Fruit fly (Drosophila melanogaster): ENCODE data around the gene CG31373.

dm6 chr3R:10714498-10714897 lies 5.3 kb upstream of the CG31373 start, which contains the start of gene CG4073:
- no peak for TF ChIP-seq CG15710 (tag; optimal IDR thresholded peaks at IDR 0.05)
- TF ChIP-seq Pif1B (GFP tag; optimal IDR thresholded peaks at IDR 0.05): no peak
- TF ChIP-seq CG9948 (tag; optimal IDR thresholded peaks at IDR 0.05): no peak
- TF ChIP-seq EcR (GFP tag; optimal IDR thresholded peaks at IDR 0.05): no peak
- no peak for TF ChIP-seq CG10348 (GFP tag; IDR thresholded peaks at IDR 0.05)
- no peak for TF ChIP-seq CG13204 (GFP tag; optimal IDR thresholded peaks at IDR 0.05)
- no peak for TF ChIP-seq CG34367 (tag; optimal IDR thresholded peaks at IDR 0.05)
- no peak for TF ChIP-seq rn (GFP tag; IDR thresholded peaks at IDR 0.05)
- TF ChIP-seq Snoo (tag; optimal IDR thresholded peaks at IDR 0.05): no peak
- no peak for TF ChIP-seq fd96Ca (GFP tag; IDR thresholded peaks at IDR 0.05)

Measured in whole organism, pupa.